Fruit fly (Drosophila melanogaster) whole organism: Measurements from ENCODE around the gene apn.

Experiments
- CG8478 ChIP-seq: fragments of >200 bp; optimal IDR thresholded peaks from 2 replicates; lab custom pipeline; 2018; ENCODE audit warnings: inconsistent platforms
- Dll ChIP-seq: fragments of >200 bp; optimal IDR thresholded peaks from 2 replicates; lab custom pipeline; 2017
- EcR ChIP-seq, 2 experiments: fragments of >200 bp; optimal IDR thresholded peaks; 2 replicates each; lab custom pipeline; 2017; ENCODE audit warnings: missing biosample characterization in 2 of 2, missing genetic modification characterization in 2 of 2, missing genetic modification reagents in 2 of 2
- pan ChIP-seq: fragments of >200 bp; optimal IDR thresholded peaks from 2 replicates; lab custom pipeline; 2017
- psq ChIP-seq: fragments of >200 bp; optimal IDR thresholded peaks from 2 replicates; lab custom pipeline; 2017
- usp ChIP-seq: fragments of >200 bp; optimal IDR thresholded peaks from 2 replicates; lab custom pipeline; 2017; ENCODE audit warnings: missing biosample characterization, missing genetic modification characterization, mixed read lengths

The apn gene

DNA sequence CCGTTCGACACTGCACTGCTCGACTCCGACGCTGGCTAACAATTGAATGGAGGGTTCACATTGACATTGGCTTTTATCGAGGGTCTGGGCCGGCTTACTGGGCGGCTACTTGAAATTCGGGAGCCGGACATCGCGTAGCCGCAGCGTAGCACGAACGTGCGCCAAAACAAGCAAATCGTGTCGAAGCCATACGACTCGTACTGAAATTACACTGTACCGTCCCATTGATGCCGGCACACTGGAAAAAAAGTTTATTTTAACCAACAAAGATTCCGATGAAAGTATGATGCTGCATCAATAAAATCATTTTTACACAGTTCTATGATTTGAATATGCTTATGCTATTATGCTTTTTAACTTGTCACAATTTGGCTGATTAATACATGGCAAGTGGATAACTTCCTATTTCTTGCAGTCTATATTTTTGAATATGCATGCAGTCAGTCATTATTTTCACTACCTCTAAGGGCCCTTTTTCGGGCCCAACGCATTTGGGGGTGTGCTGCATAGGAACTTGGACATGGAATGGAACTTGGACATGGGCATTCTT, at the start of gene apn:
Gene apn (minus strand): TSS at position 51 of the 550 bp plus-strand sequence.
- TF ChIP-seq EcR (GFP tag; optimal IDR thresholded peaks at IDR 0.05; lab: Kevin White, UChicago) (no peak), pan (lab: Kevin White, UChicago) (no peak), usp (GFP tag; lab: Kevin White, UChicago) (no peak), psq (no peak), Dll (lab: Kevin White, UChicago) (no peak), CG8478 (no peak)

DNA sequence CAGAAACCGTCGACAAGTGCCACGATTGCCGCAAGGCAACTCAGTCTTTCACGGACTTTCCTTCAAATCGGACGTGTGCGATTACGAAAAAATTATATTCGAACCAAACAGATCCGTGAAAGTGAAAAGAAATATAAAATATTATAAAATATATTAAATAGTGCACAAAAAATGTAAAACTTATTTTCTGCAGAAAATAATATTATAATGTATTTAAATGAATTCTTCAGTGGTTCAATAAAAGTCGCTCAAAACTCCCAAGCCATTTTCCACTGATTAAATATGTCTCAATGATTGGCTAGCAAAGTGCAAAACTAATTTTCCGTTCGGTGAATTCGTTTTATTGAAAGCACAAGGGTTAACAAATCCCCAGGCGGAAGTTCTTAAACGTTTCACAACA, 49.4 kb upstream of the apn start, which contains the start of gene PK2-R1:
Gene PK2-R1 (plus strand): TSS at position 301 of the 400 bp plus-strand sequence.
- TF ChIP-seq psq (no peak), pan (lab: Kevin White, UChicago) (no peak), usp (GFP tag; lab: Kevin White, UChicago) (no peak), EcR (GFP tag; optimal IDR thresholded peaks at IDR 0.05; lab: Kevin White, UChicago) (no peak), CG8478 (no peak)

DNA sequence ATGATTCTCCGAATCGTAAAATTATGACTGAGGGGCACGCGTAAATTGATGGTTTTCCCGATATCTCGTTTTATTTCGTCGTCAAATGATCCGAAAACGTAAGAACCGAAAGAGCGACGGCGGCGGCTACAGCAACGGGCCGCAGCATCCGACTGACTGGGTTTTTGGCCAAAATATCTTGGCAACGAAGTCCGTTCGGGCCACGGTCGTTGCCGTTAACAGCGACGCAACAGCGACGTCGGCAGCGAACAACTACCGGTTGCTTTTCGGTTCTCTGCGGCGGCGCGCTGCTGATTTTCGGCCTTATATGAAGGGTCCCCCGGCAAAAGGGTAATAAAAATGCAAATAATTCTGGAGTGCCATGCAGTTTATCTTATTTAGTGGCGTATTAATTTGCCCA, 45.4 kb upstream of the apn start, which contains the start of gene PK2-R2:
Gene PK2-R2 (minus strand): TSS at position 160 of the 400 bp plus-strand sequence.
- TF ChIP-seq usp (GFP tag; lab: Kevin White, UChicago): no peak
- no peak for TF ChIP-seq Dll (lab: Kevin White, UChicago)
- TF ChIP-seq CG8478: no peak
- TF ChIP-seq psq: no peak
- no peak for TF ChIP-seq EcR (GFP tag; optimal IDR thresholded peaks at IDR 0.05; lab: Kevin White, UChicago)
- TF ChIP-seq pan (lab: Kevin White, UChicago): no peak

DNA sequence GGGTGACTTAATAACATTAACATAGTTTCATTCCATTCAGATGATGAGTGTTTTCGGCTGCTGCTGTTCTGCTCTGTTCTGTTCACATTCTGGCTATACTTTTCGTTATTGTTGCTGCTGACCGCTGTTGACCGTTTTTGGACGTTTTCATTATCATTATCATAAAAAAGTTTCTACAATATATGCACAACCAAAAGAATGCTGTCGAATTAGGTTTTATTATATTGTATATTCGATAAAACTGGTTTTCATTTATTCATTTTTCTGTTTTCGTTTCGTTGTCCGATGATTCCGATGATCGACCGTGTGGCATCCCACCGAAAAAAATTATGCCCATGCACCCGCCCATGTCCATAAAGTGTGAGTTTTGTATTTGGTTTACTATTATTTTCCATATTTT, 44.4 kb upstream of the apn start:
- no peak for TF ChIP-seq EcR (GFP tag; optimal IDR thresholded peaks at IDR 0.05; lab: Kevin White, UChicago)
- no peak for TF ChIP-seq CG8478
- no peak for TF ChIP-seq Dll (lab: Kevin White, UChicago)
- no peak for TF ChIP-seq usp (GFP tag; lab: Kevin White, UChicago)
- no peak for TF ChIP-seq psq
- no peak for TF ChIP-seq pan (lab: Kevin White, UChicago)

DNA sequence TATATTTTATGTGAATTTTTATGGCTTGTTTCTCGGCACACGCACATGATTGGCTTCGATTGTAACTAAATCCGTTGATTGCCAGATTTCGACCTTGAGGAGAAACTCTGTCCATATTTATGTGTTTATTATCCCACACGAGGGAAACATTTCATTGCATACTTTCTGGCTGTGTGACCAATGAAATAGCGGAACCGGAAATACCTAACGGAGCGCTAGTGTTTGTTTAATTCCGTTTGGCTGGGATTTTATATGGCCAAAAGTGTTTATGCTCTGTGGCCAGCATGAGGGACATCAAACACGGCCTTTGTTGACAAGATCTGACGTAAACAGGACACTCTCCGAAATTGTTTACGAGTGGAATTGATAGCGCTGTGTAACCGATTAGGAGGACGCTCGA, 31.3 kb upstream of the apn start:
- TF ChIP-seq Dll (lab: Kevin White, UChicago) (no peak), psq (no peak), pan (lab: Kevin White, UChicago) (no peak), usp (GFP tag; lab: Kevin White, UChicago) (no peak), EcR (GFP tag; optimal IDR thresholded peaks at IDR 0.05; lab: Kevin White, UChicago) (no peak), CG8478 (no peak)

- no peak for TF ChIP-seq Dll (lab: Kevin White, UChicago)
- TF ChIP-seq usp (GFP tag; lab: Kevin White, UChicago): no peak
- no peak for TF ChIP-seq EcR (GFP tag; optimal IDR thresholded peaks at IDR 0.05; lab: Kevin White, UChicago)
- TF ChIP-seq pan (lab: Kevin White, UChicago): no peak
- no peak for TF ChIP-seq CG8478
- no peak for TF ChIP-seq psq
Measured at dm6 chr3R:13319170-13319569, 30.6 kb upstream of the apn start, which contains the start of gene CG45080. CG45080 (minus strand) TSS chr3R:13319270.

dm6 chr3R:13313088-13313487, 24.5 kb upstream of the apn start, which contains the start of gene CG44142:
CG44142 (minus strand) TSS chr3R:13313188.
- TF ChIP-seq EcR (GFP tag; optimal IDR thresholded peaks at IDR 0.05; lab: Kevin White, UChicago) (no peak), psq (no peak), CG8478 (no peak)

- TF ChIP-seq EcR (GFP tag; optimal IDR thresholded peaks at IDR 0.05; lab: Kevin White, UChicago): no peak
- TF ChIP-seq CG8478: no peak
- TF ChIP-seq usp (GFP tag; lab: Kevin White, UChicago): no peak
- TF ChIP-seq Dll (lab: Kevin White, UChicago): no peak
- TF ChIP-seq psq: no peak
- no peak for TF ChIP-seq pan (lab: Kevin White, UChicago)
Measured at dm6 chr3R:13309133-13309711, 20.6 kb upstream of the apn start.

dm6 chr3R:13306595-13306994, 18.0 kb upstream of the apn start:
- TF ChIP-seq CG8478: no peak

DNA sequence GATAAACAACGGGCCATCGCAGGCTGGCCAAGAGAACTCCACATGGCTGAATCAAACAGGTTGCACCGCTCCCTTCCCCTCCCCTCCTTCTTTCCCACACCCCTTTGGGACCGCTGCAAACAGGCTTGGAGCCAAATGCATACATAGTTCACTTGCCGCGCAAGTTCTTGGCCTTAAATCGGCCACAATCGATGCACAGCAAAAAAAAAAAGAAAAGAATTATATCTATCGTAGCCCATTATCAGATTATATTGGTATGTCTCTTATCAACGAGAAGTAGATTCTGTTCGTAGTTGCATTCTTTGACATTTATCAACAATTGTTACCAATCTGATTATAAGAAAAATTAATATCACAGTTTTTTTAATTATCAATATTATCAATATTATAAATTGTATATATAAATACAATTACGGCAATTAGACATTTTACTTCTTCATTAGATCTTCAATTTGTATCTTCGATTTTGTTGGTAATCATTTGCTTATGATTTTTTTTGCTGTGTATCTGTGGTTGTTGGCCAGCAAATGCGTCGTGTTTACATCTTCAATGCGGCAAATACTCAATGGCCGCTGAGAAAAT, 16.8 kb upstream of the apn start:
- no peak for TF ChIP-seq usp (GFP tag; lab: Kevin White, UChicago)
- TF ChIP-seq EcR (GFP tag; optimal IDR thresholded peaks at IDR 0.05; lab: Kevin White, UChicago): no peak
- TF ChIP-seq psq: no peak
- no peak for TF ChIP-seq CG8478
- TF ChIP-seq pan (lab: Kevin White, UChicago): no peak
- TF ChIP-seq Dll (lab: Kevin White, UChicago): no peak

DNA sequence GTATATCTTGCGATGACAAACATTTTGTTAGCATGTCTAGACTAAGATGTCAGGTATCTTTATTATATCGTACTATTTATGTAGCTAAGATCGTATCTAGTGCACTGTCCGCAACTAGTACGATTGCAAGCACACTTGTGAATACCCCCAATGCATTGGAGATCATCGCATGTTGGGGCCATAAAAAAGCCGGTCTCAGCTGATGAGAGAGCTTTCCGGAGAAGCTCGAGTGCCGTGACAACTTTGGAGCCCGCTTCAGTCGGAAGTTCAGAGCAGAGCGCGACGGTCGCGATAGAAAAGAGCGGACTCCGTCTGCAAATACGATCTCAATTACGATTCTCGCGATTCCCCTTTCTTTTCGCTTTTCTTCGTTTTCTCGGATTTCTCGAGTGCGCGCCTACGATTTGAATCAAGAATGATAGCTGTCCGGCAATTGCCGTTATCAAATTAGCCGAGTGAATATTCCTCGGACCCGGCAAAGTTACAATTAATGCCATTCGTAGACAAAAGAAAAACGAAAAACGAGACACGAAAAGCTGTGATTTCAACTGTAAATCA, 16.0 kb upstream of the apn start:
- TF ChIP-seq usp (GFP tag; lab: Kevin White, UChicago): no peak
- no peak for TF ChIP-seq CG8478
- no peak for TF ChIP-seq Dll (lab: Kevin White, UChicago)
- no peak for TF ChIP-seq EcR (GFP tag; optimal IDR thresholded peaks at IDR 0.05; lab: Kevin White, UChicago)

- no peak for TF ChIP-seq pan (lab: Kevin White, UChicago)
- TF ChIP-seq psq: no peak
- TF ChIP-seq EcR (GFP tag; optimal IDR thresholded peaks at IDR 0.05; lab: Kevin White, UChicago): no peak
- TF ChIP-seq CG8478: no peak
- no peak for TF ChIP-seq usp (GFP tag; lab: Kevin White, UChicago)
- no peak for TF ChIP-seq Dll (lab: Kevin White, UChicago)
Measured at dm6 chr3R:13303126-13303525, 14.5 kb upstream of the apn start, which contains the start of gene CG43208. CG43208 (plus strand) TSS chr3R:13303426.
